Fruit fly (Drosophila melanogaster): Measurements from ENCODE around the gene IP3K2.

- TF ChIP-seq CG18262 (tag; optimal IDR thresholded peaks at IDR 0.05) = peak; percentile 38
- no peak for TF ChIP-seq CG15696 (tag; optimal IDR thresholded peaks at IDR 0.05)
- TF ChIP-seq ind (GFP tag; optimal IDR thresholded peaks at IDR 0.05) = no peak
- no peak for TF ChIP-seq tna (GFP tag; IDR thresholded peaks at IDR 0.05; ENCODE audit: partially characterized antibody)
- no peak for TF ChIP-seq tx (GFP tag; optimal IDR thresholded peaks at IDR 0.05)
- TF ChIP-seq CG10431 (GFP tag; optimal IDR thresholded peaks at IDR 0.05) = no peak
- TF ChIP-seq CG8290 (GFP tag; optimal IDR thresholded peaks at IDR 0.05) = no peak
- TF ChIP-seq CG8290 (tag; optimal IDR thresholded peaks at IDR 0.05) = no peak
- TF ChIP-seq pb (GFP tag; optimal IDR thresholded peaks at IDR 0.05) = no peak
- no peak for TF ChIP-seq CG14441 (GFP tag; IDR thresholded peaks at IDR 0.05)
- no peak for TF ChIP-seq CG9727 (GFP tag; optimal IDR thresholded peaks at IDR 0.05)
Measured at dm6 chrX:13319376-13319883, 16.0 kb downstream of the IP3K2 start.

Measured in whole organism, embryonic.